Comparison of ENCODE assay signal across 3 worm cellular contexts in genomic region chrV:14876257-14876656, ce11.
TF ChIP-seq lines count a peak whose summit lies in the region.

No protein-coding gene starts in this region.

TF ChIP-seq in whole organism, L2 larva, 48 proteins besides CTCF, POLR2A, EP300 and RAD21 (continued from another document):
- TF ChIP-seq elt-3 (tag; optimal IDR thresholded peaks at IDR 0.05; lab: Kevin White, UChicago) (no peak), R02D3.7 (tag; optimal IDR thresholded peaks at IDR 0.05; lab: Kevin White, UChicago) (no peak), ama-1 (optimal IDR thresholded peaks at IDR 0.05; lab: Kevin White, UChicago) (no peak)

TF ChIP-seq in whole organism, L4 larva, 104 proteins besides CTCF, POLR2A, EP300 and RAD21 (continued from another document):
- 0 out of 2 replicates have a peak, but pooled peaks have one; percentile 14 for TF ChIP-seq nhr-42 (GFP tag; IDR thresholded peaks at IDR 0.05; lab: Robert Waterston, UW)
- TF ChIP-seq snpc-4 (tag; optimal IDR thresholded peaks at IDR 0.05; lab: Kevin White, UChicago): peak; percentile 91
- TF ChIP-seq zfp-3 (GFP tag; conservative IDR thresholded peaks at IDR 0.05; lab: Robert Waterston, UW): no peak
- no peak for TF ChIP-seq lin-13 (GFP tag; optimal IDR thresholded peaks at IDR 0.05; lab: Kevin White, UChicago)
- peak; percentile 62; the same call in 1 of the 2 replicates for TF ChIP-seq ceh-20 (GFP tag; IDR thresholded peaks at IDR 0.05; lab: Robert Waterston, UW)
- TF ChIP-seq daf-12 (tag; optimal IDR thresholded peaks at IDR 0.05; lab: Kevin White, UChicago): no peak
- no peak for TF ChIP-seq lin-1 (GFP tag; IDR thresholded peaks at IDR 0.05; lab: Robert Waterston, UW)
- peak; percentile 18 for TF ChIP-seq hlh-30 (tag; optimal IDR thresholded peaks at IDR 0.05; lab: Kevin White, UChicago; ENCODE audit: insufficient read depth)
- TF ChIP-seq Y48G9A.11 (GFP tag; IDR thresholded peaks at IDR 0.05; lab: Robert Waterston, UW): 0 out of 2 replicates have a peak, but pooled peaks have one; percentile 17
- TF ChIP-seq mes-2 (tag; optimal IDR thresholded peaks at IDR 0.05; lab: Kevin White, UChicago; ENCODE audit: poor library complexity, severe bottlenecking): peak; percentile 85
- peak; percentile 69; the same call in 1 of the 2 replicates for TF ChIP-seq ceh-44 (GFP tag; IDR thresholded peaks at IDR 0.05; lab: Robert Waterston, UW)
- TF ChIP-seq rbr-2 (tag; optimal IDR thresholded peaks at IDR 0.05; lab: Kevin White, UChicago): peak; percentile 35
- no peak for TF ChIP-seq madf-5 (GFP tag; IDR thresholded peaks at IDR 0.05; lab: Robert Waterston, UW)
- TF ChIP-seq aha-1 (tag; lab: Kevin White, UChicago): peak; percentile 93
- peak; percentile 35; the same call in 1 of the 2 replicates for TF ChIP-seq php-3 (GFP tag; IDR thresholded peaks at IDR 0.05; lab: Robert Waterston, UW)
- TF ChIP-seq vab-7 (GFP tag; IDR thresholded peaks at IDR 0.05; lab: Robert Waterston, UW): peak; percentile 48; the same call in 1 of the 2 replicates
- peak; percentile 1 for TF ChIP-seq F10B5.3 (tag; optimal IDR thresholded peaks at IDR 0.05; lab: Kevin White, UChicago)
- TF ChIP-seq egl-43 (GFP tag; IDR thresholded peaks at IDR 0.05; lab: Robert Waterston, UW): peak; percentile 77
- TF ChIP-seq nhr-76 (tag; optimal IDR thresholded peaks at IDR 0.05; lab: Kevin White, UChicago): no peak
- TF ChIP-seq nhr-237 (tag; optimal IDR thresholded peaks at IDR 0.05; lab: Kevin White, UChicago): no peak
- no peak for TF ChIP-seq lin-39 (tag; optimal IDR thresholded peaks at IDR 0.05; lab: Kevin White, UChicago)
- TF ChIP-seq unc-62 (GFP tag; optimal IDR thresholded peaks at IDR 0.05 in 1 of 2; lab: Kevin White, UChicago): no peak
- TF ChIP-seq unc-62 (tag; optimal IDR thresholded peaks at IDR 0.05; lab: Kevin White, UChicago): no peak
TF ChIP-seq in whole organism, L4 larva: peak in this region for 27.

TF ChIP-seq in whole organism, late embryonic, 69 proteins besides CTCF, POLR2A, EP300 and RAD21 (continued from another document):
- TF ChIP-seq hlh-8 (tag; optimal IDR thresholded peaks at IDR 0.05; lab: Kevin White, UChicago) (no peak), ceh-34 (tag; optimal IDR thresholded peaks at IDR 0.05; lab: Kevin White, UChicago) (no peak), ets-4 (tag; optimal IDR thresholded peaks at IDR 0.05; lab: Kevin White, UChicago) (no peak), ceh-45 (GFP tag; IDR thresholded peaks at IDR 0.05; lab: Robert Waterston, UW) (0 out of 2 replicates have a peak, but pooled peaks have one; percentile 22), K09A11.1 (tag; optimal IDR thresholded peaks at IDR 0.05; lab: Kevin White, UChicago; ENCODE audit: insufficient read depth) (peak; percentile 15), nfya-1 (tag; optimal IDR thresholded peaks at IDR 0.05; lab: Kevin White, UChicago) (peak; percentile 40), ceh-30 (tag; optimal IDR thresholded peaks at IDR 0.05; lab: Kevin White, UChicago) (peak; percentile 18), ceh-31 (tag; optimal IDR thresholded peaks at IDR 0.05; lab: Kevin White, UChicago) (no peak), elt-2 (tag; optimal IDR thresholded peaks at IDR 0.05; lab: Kevin White, UChicago) (peak; percentile 17), unc-42 (tag; optimal IDR thresholded peaks at IDR 0.05; lab: Kevin White, UChicago) (no peak), syd-9 (tag; optimal IDR thresholded peaks at IDR 0.05; lab: Kevin White, UChicago) (no peak), ceh-2 (tag; optimal IDR thresholded peaks at IDR 0.05; lab: Kevin White, UChicago) (no peak), ztf-16 (tag; optimal IDR thresholded peaks at IDR 0.05; lab: Kevin White, UChicago) (no peak), hlh-13 (GFP tag; optimal IDR thresholded peaks at IDR 0.05; lab: Kevin White, UChicago) (peak; percentile 22), che-1 (tag; optimal IDR thresholded peaks at IDR 0.05; lab: Kevin White, UChicago) (peak; percentile 13)
